Worm (Caenorhabditis elegans) whole organism, L2 larva: ENCODE results near the gene ZK856.5.
A peak's percentile ranks its signal among the peaks of the same experiment; 100 is the strongest.

Experiments
- F13H6.1 ChIP-seq: sonication (generic microtip); optimal IDR thresholded peaks from 2 replicates; lab custom pipeline; 2016; ENCODE audit warnings: missing genetic modification characterization, missing compliant biosample characterization
- R02D3.7 ChIP-seq: fragments of 150-350 bp; optimal IDR thresholded peaks from 2 replicates; lab custom pipeline; 2014; ENCODE audit warnings: missing biosample characterization, missing genetic modification characterization
- blmp-1 ChIP-seq: sonication (generic microtip); optimal IDR thresholded peaks from 2 replicates; lab custom pipeline; 2017; ENCODE audit warnings: missing genetic modification characterization, mild to moderate bottlenecking, missing compliant biosample characterization, antibody characterized with exemption, moderate library complexity; ENCODE audit not compliant: insufficient read depth
- nhr-237 ChIP-seq: fragments of 150-350 bp; optimal IDR thresholded peaks from 2 replicates; lab custom pipeline; 2014; ENCODE audit warnings: missing biosample characterization, missing genetic modification characterization
- sma-9 ChIP-seq, 2 experiments: fragments of 150-350 bp in 1 of 2; sonication (generic microtip) in 1 of 2; optimal IDR thresholded peaks; 2 replicates each; lab custom pipeline; 2014 to 2016; ENCODE audit warnings: missing genetic modification characterization in 2 of 2, mild to moderate bottlenecking in 1 of 2, missing biosample characterization in 1 of 2, missing compliant biosample characterization in 1 of 2, missing genetic modification reagents in 1 of 2, moderate library complexity in 1 of 2

ce11 chrV:10178166-10178565 lies 11.8 kb downstream of the ZK856.5 start:
- TF ChIP-seq R02D3.7 (tag; lab: Kevin White, UChicago) (no peak), sma-9 (GFP tag; optimal IDR thresholded peaks at IDR 0.05; lab: Kevin White, UChicago) (no peak), sma-9 (tag; optimal IDR thresholded peaks at IDR 0.05; lab: Kevin White, UChicago) (no peak), blmp-1 (tag; lab: Kevin White, UChicago) (peak; percentile 96), F13H6.1 (peak; percentile 63), nhr-237 (tag; lab: Kevin White, UChicago) (no peak)
